Fruit fly (Drosophila melanogaster) ovary, adult (tissue): Measurements from ENCODE around the gene CG5556.

Experiments
- CG17801 ChIP-seq: fragments of 200-800 bp; optimal IDR thresholded peaks from 2 replicates; lab custom pipeline; 2019; ENCODE audit warnings: missing biosample characterization, mild to moderate bottlenecking, missing genetic modification characterization, moderate library complexity; ENCODE audit not compliant: partially characterized antibody

The CG5556 gene

dm6 chr2L:1341995-1342394 lies 10.7 kb downstream of the CG5556 start, which contains the start of gene CG33923:
CG33923 (minus strand) TSS chr2L:1342095.
- TF ChIP-seq CG17801 (GFP tag; lab: Kevin White, UChicago): no peak

- no peak for TF ChIP-seq CG17801 (GFP tag; lab: Kevin White, UChicago)
Observed at dm6 chr2L:1333828-1334227, 18.8 kb downstream of the CG5556 start, which contains the start of gene CG5440. CG5440 (plus strand) TSS chr2L:1334128.

- no peak for TF ChIP-seq CG17801 (GFP tag; lab: Kevin White, UChicago)
Observed at dm6 chr2L:1328861-1329260, 23.8 kb downstream of the CG5556 start, which contains the start of gene a5. a5 (plus strand) TSS chr2L:1329161.

DNA sequence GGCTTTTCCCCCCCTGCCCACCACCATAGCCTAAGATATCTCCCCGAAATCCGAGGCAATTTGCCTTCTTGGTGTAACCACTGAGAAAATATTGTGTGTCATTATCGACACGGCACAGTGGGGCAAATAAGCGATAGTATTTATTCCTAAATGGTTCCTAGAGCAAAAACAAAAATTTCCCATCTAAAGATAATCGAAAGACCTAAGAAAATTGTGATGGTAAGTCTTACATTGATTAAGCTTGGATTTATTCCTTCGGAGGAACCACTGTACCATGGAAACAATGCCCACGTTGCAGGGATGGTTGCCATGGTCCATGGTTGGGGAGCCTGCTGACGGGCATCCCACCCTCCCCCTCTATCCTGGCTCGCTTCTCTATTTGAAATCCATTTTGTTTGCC lies 36.2 kb downstream of the CG5556 start:
- TF ChIP-seq CG17801 (GFP tag; lab: Kevin White, UChicago): no peak

DNA sequence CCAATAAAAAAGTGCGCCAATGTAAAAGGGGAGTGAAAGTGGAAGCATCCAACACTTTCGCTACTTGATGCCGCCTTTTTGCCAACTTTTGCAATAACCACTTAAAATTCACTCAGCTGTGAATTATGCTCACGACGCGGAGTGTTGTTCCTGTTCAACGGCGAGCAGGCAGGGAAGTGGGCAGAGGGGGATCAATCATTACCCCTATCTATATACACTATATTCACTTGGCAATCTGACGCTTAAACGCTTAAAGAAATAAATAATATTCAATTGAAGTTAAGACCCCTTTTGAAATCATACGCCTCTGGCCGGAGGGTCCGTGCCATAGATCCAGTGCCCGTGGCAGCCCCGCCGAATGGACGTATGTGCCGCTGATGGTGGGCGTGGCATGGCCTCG lies 37.4 kb downstream of the CG5556 start:
- no peak for TF ChIP-seq CG17801 (GFP tag; lab: Kevin White, UChicago)

DNA sequence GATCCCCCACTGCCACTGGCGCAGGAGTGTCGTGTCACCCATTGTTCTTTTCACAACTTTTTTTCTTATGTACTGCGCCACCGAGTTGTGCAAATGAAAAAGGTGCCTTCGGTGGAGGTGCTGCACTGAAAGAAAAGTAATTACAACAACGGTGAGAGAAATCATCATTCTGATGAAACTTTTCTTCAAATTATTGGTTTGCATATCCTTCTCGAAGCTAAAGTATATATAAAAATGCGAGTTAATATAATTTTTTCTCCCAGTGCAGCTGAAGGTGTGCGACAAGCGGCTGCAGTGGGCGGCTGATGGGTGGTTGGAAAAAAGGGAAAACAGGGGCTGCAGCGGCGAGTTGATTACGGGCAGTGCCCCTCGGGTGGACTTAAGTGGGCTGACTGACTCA lies 40.3 kb downstream of the CG5556 start:
- no peak for TF ChIP-seq CG17801 (GFP tag; lab: Kevin White, UChicago)
